Fruit fly (Drosophila melanogaster): ENCODE measurements around the gene CSN8.

CSN8 gene

dm6 chr2L:8365701-8366643, 1.3 kb downstream of the CSN8 start, which contains the start of gene Pp2A-29B (continued):
- TF ChIP-seq CG34376 (GFP tag; optimal IDR thresholded peaks at IDR 0.05) = peak; percentile 21
- no peak for TF ChIP-seq NFAT (GFP tag; IDR thresholded peaks at IDR 0.05)
- TF ChIP-seq CG13624 (GFP tag; optimal IDR thresholded peaks at IDR 0.05) = no peak
- TF ChIP-seq insv (GFP tag; optimal IDR thresholded peaks at IDR 0.05) = peak in 1 of 2 experiments; percentile 25
- TF ChIP-seq CG33557 (GFP tag; optimal IDR thresholded peaks at IDR 0.05) = peak; percentile 23
- TF ChIP-seq sob (GFP tag; IDR thresholded peaks at IDR 0.05) = 0 out of 2 replicates have a peak, but pooled peaks have one; percentile 30
- TF ChIP-seq CG12155 (GFP tag; optimal IDR thresholded peaks at IDR 0.05) = peak; percentile 16
- TF ChIP-seq slbo (GFP tag; IDR thresholded peaks at IDR 0.05) = peak; percentile 56; the same call in 1 of the 2 replicates
- peak; percentile 45; the same call in 1 of the 2 replicates for TF ChIP-seq klu (GFP tag; IDR thresholded peaks at IDR 0.05)
- TF ChIP-seq CG18011 (GFP tag; optimal IDR thresholded peaks at IDR 0.05) = peak; percentile 97
- no peak for TF ChIP-seq Ravus (GFP tag; IDR thresholded peaks at IDR 0.05)
- TF ChIP-seq tio (GFP tag; optimal IDR thresholded peaks at IDR 0.05) = peak; percentile 12
- TF ChIP-seq cg (GFP tag; optimal IDR thresholded peaks at IDR 0.05) = peak; percentile 98
- peak; percentile 20 for TF ChIP-seq bcd (GFP tag; optimal IDR thresholded peaks at IDR 0.05)
- TF ChIP-seq CG15696 (tag; optimal IDR thresholded peaks at IDR 0.05) = peak; percentile 35
- peak; percentile 100 for TF ChIP-seq nerfin-1 (tag; optimal IDR thresholded peaks at IDR 0.05)
- peak; percentile 19 for TF ChIP-seq CG2120 (GFP tag; optimal IDR thresholded peaks at IDR 0.05)
- TF ChIP-seq CG17361 (GFP tag; IDR thresholded peaks at IDR 0.05) = peak; percentile 67; the same call in 2 of the 3 replicates
- TF ChIP-seq Stat92E (GFP tag; optimal IDR thresholded peaks at IDR 0.05) = peak in 1 of 3 experiments; percentile 14
- peak; percentile 61 for TF ChIP-seq CG2712 (tag; optimal IDR thresholded peaks at IDR 0.05)
- no peak for TF ChIP-seq pb (GFP tag; optimal IDR thresholded peaks at IDR 0.05)
- no peak for TF ChIP-seq pros (GFP tag; optimal IDR thresholded peaks at IDR 0.05)
- no peak for TF ChIP-seq repo (GFP tag; optimal IDR thresholded peaks at IDR 0.05)
- TF ChIP-seq CG13287 (GFP tag; IDR thresholded peaks at IDR 0.05; ENCODE audit: partially characterized antibody) = peak; percentile 99
- peak in 1 of 2 experiments; percentile 74 for TF ChIP-seq Pdp1 (GFP tag; optimal IDR thresholded peaks at IDR 0.05)
- TF ChIP-seq dmrt11E (tag; optimal IDR thresholded peaks at IDR 0.05) = peak; percentile 46
- TF ChIP-seq lola (GFP tag; optimal IDR thresholded peaks at IDR 0.05) = peak in 1 of 3 experiments; percentile 32
- TF ChIP-seq org-1 (GFP tag; optimal IDR thresholded peaks at IDR 0.05) = no peak
- TF ChIP-seq her (GFP tag; optimal IDR thresholded peaks at IDR 0.05) = no peak
- no peak for TF ChIP-seq CG8765 (GFP tag; IDR thresholded peaks at IDR 0.05)
- TF ChIP-seq CG10209 (GFP tag; optimal IDR thresholded peaks at IDR 0.05) = no peak
- TF ChIP-seq CG3065 (GFP tag; optimal IDR thresholded peaks at IDR 0.05) = no peak
- TF ChIP-seq Side (GFP tag; optimal IDR thresholded peaks at IDR 0.05) = no peak
- peak; percentile 57 for TF ChIP-seq Dref (GFP tag; IDR thresholded peaks at IDR 0.05)
- peak; percentile 27 for TF ChIP-seq CG18619 (GFP tag; optimal IDR thresholded peaks at IDR 0.05)
- peak; percentile 98 for TF ChIP-seq nerfin-2 (GFP tag; IDR thresholded peaks at IDR 0.05; ENCODE audit: partially characterized antibody)
- no peak for TF ChIP-seq HLHmδ (GFP tag; optimal IDR thresholded peaks at IDR 0.05)
- TF ChIP-seq tup (GFP tag; optimal IDR thresholded peaks at IDR 0.05) = no peak
- peak; percentile 93 for TF ChIP-seq sqz (GFP tag; optimal IDR thresholded peaks at IDR 0.05)
- TF ChIP-seq CG1529 (GFP tag; optimal IDR thresholded peaks at IDR 0.05) = no peak
- TF ChIP-seq Atf6 (GFP tag; IDR thresholded peaks at IDR 0.05) = no peak
- no peak for TF ChIP-seq mirr (GFP tag; optimal IDR thresholded peaks at IDR 0.05)
- peak; percentile 18 for TF ChIP-seq Hsf (GFP tag; optimal IDR thresholded peaks at IDR 0.05)
- peak; percentile 25 for TF ChIP-seq Sry-β (GFP tag; optimal IDR thresholded peaks at IDR 0.05)
- TF ChIP-seq CG12659 (GFP tag; optimal IDR thresholded peaks at IDR 0.05) = peak; percentile 69
- TF ChIP-seq inv (GFP tag; IDR thresholded peaks at IDR 0.05; ENCODE audit: partially characterized antibody) = peak; percentile 100
- peak; percentile 25 for TF ChIP-seq twi (tag; optimal IDR thresholded peaks at IDR 0.05)

All from whole organism, embryonic.